Fruit fly (Drosophila melanogaster) whole organism, prepupa: ENCODE results near the gene ldbr.

Experiments used
- CG10631 ChIP-seq: fragments of 200-800 bp; sonication (Bioruptor generic); optimal IDR thresholded peaks from 2 replicates; lab custom pipeline; 2016; ENCODE audit warnings: missing biosample characterization, missing genetic modification characterization
- CG15336 ChIP-seq: fragments of 200-800 bp; sonication (Bioruptor generic); IDR thresholded peaks from 2 replicates; pipeline ENCODE4 v1.3.6; 2022; ENCODE audit warnings: missing biosample characterization, missing genetic modification characterization
- CG7368 ChIP-seq: fragments of 200-800 bp; sonication (Bioruptor generic); optimal IDR thresholded peaks from 3 replicates; lab custom pipeline; 2016; ENCODE audit warnings: missing biosample characterization, missing genetic modification characterization
- CG8319 ChIP-seq: fragments of 200-800 bp; sonication (Bioruptor generic); optimal IDR thresholded peaks from 3 replicates; lab custom pipeline; 2016; ENCODE audit warnings: missing biosample characterization, missing genetic modification characterization
- Eip93F ChIP-seq: fragments of 200-800 bp; sonication (Bioruptor generic); optimal IDR thresholded peaks from 2 replicates; lab custom pipeline; 2016; ENCODE audit warnings: missing biosample characterization, mild to moderate bottlenecking, missing genetic modification characterization
- Hr39 ChIP-seq: fragments of 200-800 bp; sonication (Bioruptor generic); optimal IDR thresholded peaks from 2 replicates; lab custom pipeline; 2016; ENCODE audit warnings: missing biosample characterization, missing genetic modification characterization
- Sox15 ChIP-seq: fragments of 200-800 bp; sonication (Bioruptor generic); optimal IDR thresholded peaks from 3 replicates; lab custom pipeline; 2016; ENCODE audit warnings: missing biosample characterization, missing genetic modification characterization
- dsx ChIP-seq: fragments of 200-800 bp; optimal IDR thresholded peaks from 3 replicates; lab custom pipeline; 2019; ENCODE audit warnings: missing biosample characterization, mild to moderate bottlenecking, missing genetic modification characterization, moderate library complexity; ENCODE audit not compliant: poor library complexity, severe bottlenecking
- fkh ChIP-seq: fragments of 200-800 bp; sonication (Bioruptor generic); optimal IDR thresholded peaks from 3 replicates; lab custom pipeline; 2017; ENCODE audit warnings: missing biosample characterization, mild to moderate bottlenecking, missing genetic modification characterization, moderate library complexity
- net ChIP-seq: fragments of 200-800 bp; sonication (Bioruptor generic); optimal IDR thresholded peaks from 3 replicates; lab custom pipeline; 2016; ENCODE audit warnings: missing biosample characterization, missing genetic modification characterization
- pdm3 ChIP-seq: fragments of 200-800 bp; sonication (Bioruptor generic); optimal IDR thresholded peaks from 3 replicates; lab custom pipeline; 2016; ENCODE audit warnings: missing biosample characterization, missing genetic modification characterization

- no peak for TF ChIP-seq Sox15 (GFP tag; lab: Kevin White, UChicago)
- TF ChIP-seq CG8319 = no peak
- TF ChIP-seq Eip93F (GFP tag; lab: Kevin White, UChicago) = no peak
- TF ChIP-seq Hr39 (GFP tag; lab: Kevin White, UChicago) = peak; percentile 8
- no peak for TF ChIP-seq net (GFP tag; lab: Kevin White, UChicago)
- peak; percentile 10 for TF ChIP-seq CG7368 (GFP tag; lab: Kevin White, UChicago)
- TF ChIP-seq CG10631 (GFP tag; lab: Kevin White, UChicago) = peak; percentile 17
- no peak for TF ChIP-seq pdm3 (GFP tag; lab: Kevin White, UChicago)
- TF ChIP-seq CG15336 = 0 out of 2 replicates have a peak, but pooled peaks have one; percentile 6
- peak; percentile 37 for TF ChIP-seq dsx (GFP tag; lab: Kevin White, UChicago)
- TF ChIP-seq fkh = no peak
Measured at dm6 chr3L:8076160-8076559, 45.5 kb upstream of the ldbr start.
